Worm (Caenorhabditis elegans): ENCODE results near the gene R09E12.9.

DNA sequence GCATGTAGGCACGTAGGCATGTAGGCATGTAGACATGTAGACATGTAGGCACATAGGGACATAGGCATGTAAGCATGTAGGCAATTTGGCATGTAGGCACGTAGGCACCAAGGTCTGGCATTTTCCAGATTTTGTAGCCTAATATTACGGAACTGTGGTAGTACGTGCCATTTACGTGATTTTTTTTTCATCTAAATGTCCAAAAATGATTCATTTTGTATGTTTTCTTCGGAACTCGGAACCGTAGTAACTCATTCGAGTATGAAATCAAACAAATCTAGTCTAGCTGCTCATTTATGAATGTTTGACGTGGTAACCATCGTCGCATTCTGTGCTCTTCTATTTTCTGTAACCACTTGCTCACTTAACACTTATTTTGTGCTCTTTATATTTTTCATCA is 939 bp downstream of the R09E12.9 start, which contains the start of gene srbc-59:
- TF ChIP-seq mep-1 (tag; optimal IDR thresholded peaks at IDR 0.05): no peak
- no peak for TF ChIP-seq unc-62 (GFP tag; optimal IDR thresholded peaks at IDR 0.05)
- no peak for TF ChIP-seq fkh-10 (GFP tag; optimal IDR thresholded peaks at IDR 0.05)
- TF ChIP-seq nhr-237 (tag; optimal IDR thresholded peaks at IDR 0.05): no peak
- no peak for TF ChIP-seq aha-1 (tag; optimal IDR thresholded peaks at IDR 0.05)
- no peak for TF ChIP-seq blmp-1 (tag; optimal IDR thresholded peaks at IDR 0.05)

Data from whole organism, L1 larva.